Worm (Caenorhabditis elegans) whole organism, L3 larva: ENCODE data around the gene F07C6.2.

ENCODE experiments used
- R02D3.7 ChIP-seq: fragments of 150-350 bp; optimal IDR thresholded peaks from 2 replicates; lab custom pipeline; 2014; ENCODE audit warnings: missing biosample characterization, missing genetic modification characterization
- ZK546.5 ChIP-seq: sonication (generic microtip); optimal IDR thresholded peaks from 2 replicates; lab custom pipeline; 2017; ENCODE audit warnings: missing biosample characterization, missing genetic modification characterization
- ama-1 ChIP-seq: fragments of 150-350 bp; optimal IDR thresholded peaks from 2 replicates; lab custom pipeline; 2018
- egl-27 ChIP-seq: sonication (generic microtip); optimal IDR thresholded peaks from 4 replicates; lab custom pipeline; 2017; ENCODE audit warnings: missing biosample characterization, missing genetic modification reagents, missing genetic modification characterization
- fkh-10 ChIP-seq: sonication (generic microtip); optimal IDR thresholded peaks from 2 replicates; lab custom pipeline; 2017; ENCODE audit warnings: missing biosample characterization, missing genetic modification reagents, missing genetic modification characterization
- fos-1 ChIP-seq: fragments of 150-350 bp; optimal IDR thresholded peaks from 2 replicates; lab custom pipeline; 2014; ENCODE audit warnings: missing biosample characterization, missing genetic modification characterization
- mdl-1 ChIP-seq: fragments of 150-350 bp; optimal IDR thresholded peaks from 2 replicates; lab custom pipeline; 2014; ENCODE audit warnings: missing biosample characterization, missing genetic modification characterization
- nhr-11 ChIP-seq: fragments of 150-350 bp; optimal IDR thresholded peaks from 2 replicates; lab custom pipeline; 2014; ENCODE audit warnings: missing biosample characterization, missing genetic modification characterization
- nhr-23 ChIP-seq: fragments of 150-350 bp; optimal IDR thresholded peaks from 2 replicates; lab custom pipeline; 2014; ENCODE audit warnings: missing biosample characterization, missing genetic modification reagents, missing genetic modification characterization
- nhr-28 ChIP-seq: fragments of 150-350 bp; optimal IDR thresholded peaks from 2 replicates; lab custom pipeline; 2014; ENCODE audit warnings: missing biosample characterization, missing genetic modification characterization
- skn-1 ChIP-seq: fragments of 150-350 bp; optimal IDR thresholded peaks from 2 replicates; lab custom pipeline; 2014; ENCODE audit warnings: missing biosample characterization, missing genetic modification characterization
- snpc-4 ChIP-seq: fragments of 150-350 bp; optimal IDR thresholded peaks from 2 replicates; lab custom pipeline; 2014; ENCODE audit warnings: missing biosample characterization, missing genetic modification characterization

ce11 chrIV:12792494-12792893 lies 1.5 kb downstream of the F07C6.2 start, which contains the start of gene F07C6.6:
- no peak for TF ChIP-seq fos-1 (tag; lab: Kevin White, UChicago)
- no peak for TF ChIP-seq ZK546.5 (tag; lab: Kevin White, UChicago)
- no peak for TF ChIP-seq nhr-28 (tag; lab: Kevin White, UChicago)
- TF ChIP-seq nhr-23 (tag; lab: Kevin White, UChicago) = no peak
- no peak for TF ChIP-seq snpc-4 (tag; lab: Kevin White, UChicago)
- no peak for TF ChIP-seq fkh-10 (GFP tag; lab: Kevin White, UChicago)
- no peak for TF ChIP-seq nhr-11
- TF ChIP-seq ama-1 (lab: Kevin White, UChicago) = no peak
- no peak for TF ChIP-seq R02D3.7
- TF ChIP-seq skn-1 = no peak
- TF ChIP-seq mdl-1 (tag; lab: Kevin White, UChicago) = no peak
- no peak for TF ChIP-seq egl-27 (tag; lab: Kevin White, UChicago)
